Fruit fly (Drosophila melanogaster): ENCODE results near the gene CG17361.

The CG17361 gene

DNA sequence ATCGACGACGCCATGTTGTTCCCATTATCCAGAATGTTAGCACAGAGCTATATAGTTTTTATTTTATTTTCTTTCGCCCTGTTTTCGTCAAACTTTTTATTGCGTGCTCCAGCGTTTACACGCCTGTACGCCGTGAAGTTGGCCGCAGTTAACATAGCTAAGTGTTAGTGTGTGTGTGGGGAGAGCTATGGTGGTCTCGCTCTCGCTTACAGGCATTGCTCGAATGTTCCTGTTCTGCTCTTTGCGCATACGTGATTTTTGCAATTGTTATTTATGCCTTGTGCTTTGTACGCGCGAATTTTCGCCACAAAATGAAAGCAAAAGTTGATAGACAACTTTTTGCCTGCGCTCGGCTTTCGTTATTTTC is 7.0 kb downstream of the CG17361 start (continued):
- TF ChIP-seq CG12155 (GFP tag; optimal IDR thresholded peaks at IDR 0.05) (no peak), cato (GFP tag; optimal IDR thresholded peaks at IDR 0.05; ENCODE audit: borderline replicate concordance) (no peak), phol (tag; optimal IDR thresholded peaks at IDR 0.05) (peak; percentile 43), gem (tag; optimal IDR thresholded peaks at IDR 0.05) (no peak), mirr (GFP tag; optimal IDR thresholded peaks at IDR 0.05) (peak; percentile 71), CG13296 (GFP tag; optimal IDR thresholded peaks at IDR 0.05) (peak; percentile 29), amos (GFP tag; IDR thresholded peaks at IDR 0.05; ENCODE audit: partially characterized antibody) (peak; percentile 15; the same call in 1 of the 2 replicates), wor (GFP tag; IDR thresholded peaks at IDR 0.05) (no peak), cg (GFP tag; optimal IDR thresholded peaks at IDR 0.05) (peak; percentile 91), CG15514 (GFP tag; optimal IDR thresholded peaks at IDR 0.05) (peak; percentile 19), CG8924 (tag; optimal IDR thresholded peaks at IDR 0.05) (peak; percentile 68), CG3726 (GFP tag; IDR thresholded peaks at IDR 0.05) (no peak), CG7987 (GFP tag; optimal IDR thresholded peaks at IDR 0.05) (peak; percentile 76), Optix (GFP tag; IDR thresholded peaks at IDR 0.05) (no peak), Drgx (GFP tag; IDR thresholded peaks at IDR 0.05) (peak; percentile 37; the same call in 1 of the 2 replicates), Deaf1 (tag; optimal IDR thresholded peaks at IDR 0.05) (peak; percentile 23), nom (GFP tag; optimal IDR thresholded peaks at IDR 0.05) (peak; percentile 42), ci (GFP tag; IDR thresholded peaks at IDR 0.05) (peak; percentile 82), crol (GFP tag; IDR thresholded peaks at IDR 0.05) (no peak), nerfin-1 (tag; optimal IDR thresholded peaks at IDR 0.05) (peak; percentile 64), E2f2 (GFP tag; IDR thresholded peaks at IDR 0.05) (0 out of 2 replicates have a peak, but pooled peaks have one; percentile 17), Sry-β (GFP tag; optimal IDR thresholded peaks at IDR 0.05) (no peak), Meics (GFP tag; optimal IDR thresholded peaks at IDR 0.05) (peak; percentile 18), CG13775 (GFP tag; optimal IDR thresholded peaks at IDR 0.05) (peak; percentile 4), wdn (GFP tag; IDR thresholded peaks at IDR 0.05) (peak; percentile 33; the same call in 1 of the 2 replicates), wek (GFP tag; optimal IDR thresholded peaks at IDR 0.05) (peak; percentile 11), dysf (GFP tag; IDR thresholded peaks at IDR 0.05) (peak; percentile 5; the same call in 1 of the 3 replicates), Bdp1 (GFP tag; optimal IDR thresholded peaks at IDR 0.05) (peak; percentile 30), ato (GFP tag; IDR thresholded peaks at IDR 0.05; ENCODE audit: partially characterized antibody) (0 out of 2 replicates have a peak, but pooled peaks have one; percentile 20), aop (GFP tag; IDR thresholded peaks at IDR 0.05) (no peak), Sry-δ (GFP tag; optimal IDR thresholded peaks at IDR 0.05) (peak; percentile 17), Dip2 (GFP tag; IDR thresholded peaks at IDR 0.05) (no peak), CG6683 (GFP tag; optimal IDR thresholded peaks at IDR 0.05) (no peak), run (tag; optimal IDR thresholded peaks at IDR 0.05) (no peak), dmrt11E (tag; optimal IDR thresholded peaks at IDR 0.05) (no peak), trem (tag; optimal IDR thresholded peaks at IDR 0.05) (peak; percentile 21), CG1024 (GFP tag; IDR thresholded peaks at IDR 0.05) (peak; percentile 51), Hmx (GFP tag; optimal IDR thresholded peaks at IDR 0.05) (no peak), CG11723 (GFP tag; optimal IDR thresholded peaks at IDR 0.05) (no peak), Med (GFP tag) (peak; percentile 83), CG6254 (GFP tag; optimal IDR thresholded peaks at IDR 0.05) (peak; percentile 30), CG8388 (GFP tag; optimal IDR thresholded peaks at IDR 0.05) (no peak), Ravus (GFP tag; IDR thresholded peaks at IDR 0.05) (no peak), Hand (GFP tag; optimal IDR thresholded peaks at IDR 0.05) (no peak), CrebB (tag; optimal IDR thresholded peaks at IDR 0.05) (no peak), Pdp1 (GFP tag; optimal IDR thresholded peaks at IDR 0.05) (no peak), Sox100B (GFP tag; optimal IDR thresholded peaks at IDR 0.05) (no peak), CG1603 (tag; optimal IDR thresholded peaks at IDR 0.05) (no peak), rib (GFP tag; IDR thresholded peaks at IDR 0.05) (peak; percentile 98), E2f1 (GFP tag; IDR thresholded peaks at IDR 0.05) (no peak)
